Worm (Caenorhabditis elegans) whole organism, young adult: ENCODE data around the gene F23D12.4.

Experiments used
- B0019.2 ChIP-seq: fragments of 200-800 bp; sonication (Bioruptor generic); conservative IDR thresholded peaks from 2 replicates; pipeline ENCODE4 v1.3.6; 2022; ENCODE audit warnings: missing genetic modification reagents, missing genetic modification characterization, missing compliant biosample characterization
- B0035.1 ChIP-seq: sonication (generic microtip); optimal IDR thresholded peaks from 2 replicates; lab custom pipeline; 2016; ENCODE audit warnings: missing genetic modification characterization, mild to moderate bottlenecking, missing compliant biosample characterization, missing genotype, missing genetic modification reagents
- B0336.3 ChIP-seq: fragments of 200-800 bp; sonication (Bioruptor generic); IDR thresholded peaks from 2 replicates; pipeline ENCODE4 v1.3.6; 2022; ENCODE audit warnings: missing genetic modification characterization, missing compliant biosample characterization
- D2030.7 ChIP-seq: fragments of 200-800 bp; sonication (Bioruptor generic); IDR thresholded peaks from 2 replicates; pipeline ENCODE4 v1.3.6; 2022; ENCODE audit warnings: missing genetic modification reagents, missing genetic modification characterization, missing compliant biosample characterization
- F39B2.1 ChIP-seq: fragments of 200-800 bp; sonication (Bioruptor generic); IDR thresholded peaks from 2 replicates; pipeline ENCODE4 v1.3.6; 2022; ENCODE audit warnings: missing genetic modification reagents, missing genetic modification characterization, missing compliant biosample characterization
- F52B5.7 ChIP-seq: sonication (generic microtip); optimal IDR thresholded peaks from 2 replicates; lab custom pipeline; 2016; ENCODE audit warnings: mild to moderate bottlenecking, missing genetic modification characterization, missing compliant biosample characterization
- F57C9.4 ChIP-seq: sonication (generic microtip); optimal IDR thresholded peaks from 2 replicates; lab custom pipeline; 2017; ENCODE audit warnings: mild to moderate bottlenecking, missing genetic modification characterization, missing compliant biosample characterization
- Y53G8AR.9 ChIP-seq: fragments of 200-800 bp; sonication (Bioruptor generic); conservative IDR thresholded peaks from 2 replicates; pipeline ENCODE4 v1.3.6; 2022; ENCODE audit warnings: missing genetic modification reagents, missing genetic modification characterization, missing compliant biosample characterization
- Y79H2A.3 ChIP-seq: fragments of 200-800 bp; sonication (Bioruptor generic); conservative IDR thresholded peaks from 2 replicates; pipeline ENCODE4 v1.3.6; 2022; ENCODE audit warnings: missing genetic modification reagents, missing genetic modification characterization, missing compliant biosample characterization
- Y95B8A.8 ChIP-seq: fragments of 200-800 bp; sonication (Bioruptor generic); IDR thresholded peaks from 2 replicates; pipeline ENCODE4 v1.3.6; 2022; ENCODE audit warnings: missing genetic modification reagents, missing genetic modification characterization, missing compliant biosample characterization
- akir-1 ChIP-seq: fragments of 200-800 bp; sonication (Bioruptor generic); optimal IDR thresholded peaks from 2 replicates; lab custom pipeline; 2018; ENCODE audit warnings: mild to moderate bottlenecking, missing genetic modification characterization, moderate library complexity, missing compliant biosample characterization
- aptf-2 ChIP-seq: fragments of 200-800 bp; sonication (Bioruptor generic); conservative IDR thresholded peaks from 2 replicates; pipeline ENCODE4 v1.3.6; 2022; ENCODE audit warnings: missing genetic modification reagents, missing genetic modification characterization, missing compliant biosample characterization
- aptf-3 ChIP-seq: fragments of 200-800 bp; sonication (Bioruptor generic); IDR thresholded peaks from 2 replicates; pipeline ENCODE4 v1.3.6; 2022; ENCODE audit warnings: missing genetic modification characterization, missing compliant biosample characterization
- attf-5 ChIP-seq: fragments of 200-800 bp; sonication (Bioruptor generic); optimal IDR thresholded peaks from 2 replicates; lab custom pipeline; 2018; ENCODE audit warnings: mild to moderate bottlenecking, missing genetic modification characterization, missing compliant biosample characterization
- bed-2 ChIP-seq: fragments of 200-800 bp; sonication (Bioruptor generic); IDR thresholded peaks from 2 replicates; pipeline ENCODE4 v1.3.6; 2022; ENCODE audit warnings: missing genetic modification reagents, missing genetic modification characterization, missing compliant biosample characterization
- ccch-3 ChIP-seq: fragments of 200-800 bp; sonication (Bioruptor generic); optimal IDR thresholded peaks from 2 replicates; lab custom pipeline; 2018; ENCODE audit warnings: mild to moderate bottlenecking, missing genetic modification characterization, missing compliant biosample characterization
- cebp-2 ChIP-seq: fragments of 200-800 bp; sonication (Bioruptor generic); IDR thresholded peaks from 2 replicates; pipeline ENCODE4 v1.3.6; 2022; ENCODE audit warnings: missing genetic modification characterization, missing compliant biosample characterization
- ceh-40 ChIP-seq: fragments of 200-800 bp; sonication (Bioruptor generic); IDR thresholded peaks from 2 replicates; pipeline ENCODE4 v1.3.6; 2022; ENCODE audit warnings: missing genetic modification characterization, missing compliant biosample characterization
- dpl-1 ChIP-seq: fragments of 150-350 bp; optimal IDR thresholded peaks from 2 replicates; lab custom pipeline; 2014; ENCODE audit warnings: missing biosample characterization, missing genetic modification reagents, missing genetic modification characterization
- efl-1 ChIP-seq: fragments of 150-350 bp; optimal IDR thresholded peaks from 2 replicates; lab custom pipeline; 2014; ENCODE audit warnings: missing biosample characterization, missing genetic modification reagents, missing genetic modification characterization
- egl-18 ChIP-seq: fragments of 200-800 bp; sonication (Bioruptor generic); IDR thresholded peaks from 2 replicates; pipeline ENCODE4 v1.3.6; 2022; ENCODE audit warnings: missing genetic modification reagents, missing genetic modification characterization, missing compliant biosample characterization
- egl-44 ChIP-seq: fragments of 200-800 bp; sonication (Bioruptor generic); IDR thresholded peaks from 2 replicates; pipeline ENCODE4 v1.3.6; 2022; ENCODE audit warnings: missing genetic modification reagents, missing genetic modification characterization, missing compliant biosample characterization
- ekl-4 ChIP-seq: fragments of 200-800 bp; sonication (Bioruptor generic); IDR thresholded peaks from 2 replicates; pipeline ENCODE4 v1.3.6; 2022; ENCODE audit warnings: missing genetic modification reagents, missing genetic modification characterization, missing compliant biosample characterization
- fkh-3 ChIP-seq: sonication (generic microtip); optimal IDR thresholded peaks from 2 replicates; lab custom pipeline; 2016; ENCODE audit warnings: mild to moderate bottlenecking, missing genetic modification characterization, missing compliant biosample characterization
- hlh-12 ChIP-seq: sonication (generic microtip); optimal IDR thresholded peaks from 2 replicates; lab custom pipeline; 2016; ENCODE audit warnings: missing genetic modification characterization, missing compliant biosample characterization
- hmg-20 ChIP-seq: fragments of 200-800 bp; sonication (Bioruptor generic); IDR thresholded peaks from 2 replicates; pipeline ENCODE4 v1.3.6; 2022; ENCODE audit warnings: missing genetic modification reagents, missing genetic modification characterization, missing compliant biosample characterization
- hrde-1 ChIP-seq: sonication (generic microtip); optimal IDR thresholded peaks from 2 replicates; lab custom pipeline; 2016; ENCODE audit warnings: missing genetic modification characterization, mild to moderate bottlenecking, missing compliant biosample characterization, moderate library complexity, missing genotype, missing genetic modification reagents, borderline replicate concordance
- hsf-1 ChIP-seq: fragments of 200-800 bp; sonication (Bioruptor generic); IDR thresholded peaks from 2 replicates; pipeline ENCODE4 v1.3.6; 2022; ENCODE audit warnings: missing genetic modification reagents, missing genetic modification characterization, missing compliant biosample characterization
- let-526 ChIP-seq: fragments of 200-800 bp; sonication (Bioruptor generic); IDR thresholded peaks from 2 replicates; pipeline ENCODE4 v1.3.6; 2022; ENCODE audit warnings: missing genetic modification reagents, missing genetic modification characterization, missing compliant biosample characterization
- lin-35 ChIP-seq, 3 experiments: fragments of 150-350 bp in 2 of 3; sonication (generic microtip) in 1 of 3; optimal IDR thresholded peaks; 2 replicates each; lab custom pipeline; 2014 to 2018; ENCODE audit warnings: missing biosample characterization in 3 of 3, missing genetic modification characterization in 3 of 3, missing genetic modification reagents in 3 of 3
- lin-40 ChIP-seq: sonication (generic microtip); optimal IDR thresholded peaks from 2 replicates; lab custom pipeline; 2016; ENCODE audit warnings: missing genetic modification characterization, mild to moderate bottlenecking, missing compliant biosample characterization, missing genotype, missing genetic modification reagents
- madf-10 ChIP-seq: sonication (generic microtip); optimal IDR thresholded peaks from 2 replicates; lab custom pipeline; 2016; ENCODE audit warnings: mild to moderate bottlenecking, missing genetic modification characterization, missing compliant biosample characterization
- madf-3 ChIP-seq: fragments of 200-800 bp; sonication (Bioruptor generic); IDR thresholded peaks from 2 replicates; pipeline ENCODE4 v1.3.6; 2022; ENCODE audit warnings: missing genetic modification reagents, missing genetic modification characterization, missing compliant biosample characterization
- madf-6 ChIP-seq: fragments of 200-800 bp; sonication (Bioruptor generic); IDR thresholded peaks from 2 replicates; pipeline ENCODE4 v1.3.6; 2022; ENCODE audit warnings: missing genetic modification reagents, missing genetic modification characterization, missing compliant biosample characterization
- madf-8 ChIP-seq: fragments of 200-800 bp; sonication (Bioruptor generic); conservative IDR thresholded peaks from 2 replicates; pipeline ENCODE4 v1.3.6; 2022; ENCODE audit warnings: missing genetic modification reagents, missing genetic modification characterization, missing compliant biosample characterization
- mcd-1 ChIP-seq: fragments of 200-800 bp; sonication (Bioruptor generic); IDR thresholded peaks from 2 replicates; pipeline ENCODE4 v1.3.6; 2022; ENCODE audit warnings: missing genetic modification reagents, missing genetic modification characterization, missing compliant biosample characterization
- mel-28 ChIP-seq: sonication (generic microtip); optimal IDR thresholded peaks from 2 replicates; lab custom pipeline; 2016; ENCODE audit warnings: borderline replicate concordance, mild to moderate bottlenecking, missing genetic modification characterization, missing compliant biosample characterization
- nfyb-1 ChIP-seq: fragments of 200-800 bp; sonication (Bioruptor generic); IDR thresholded peaks from 2 replicates; pipeline ENCODE4 v1.3.6; 2022; ENCODE audit warnings: missing genetic modification reagents, missing genetic modification characterization, missing compliant biosample characterization
- rcor-1 ChIP-seq: fragments of 200-800 bp; sonication (Bioruptor generic); IDR thresholded peaks from 2 replicates; pipeline ENCODE4 v1.3.6; 2022; ENCODE audit warnings: missing genetic modification reagents, missing genetic modification characterization, missing compliant biosample characterization
- rpc-1 ChIP-seq, 2 experiments: fragments of 150-350 bp in 1 of 2; sonication (generic microtip) in 1 of 2; optimal IDR thresholded peaks; 2 replicates each; lab custom pipeline; 2014 to 2018; ENCODE audit warnings: missing biosample characterization in 1 of 2, missing genetic modification characterization in 1 of 2, missing genetic modification reagents in 1 of 2, missing genotype in 1 of 2
- snpc-1.3 ChIP-seq: sonication (generic microtip); optimal IDR thresholded peaks from 2 replicates; lab custom pipeline; 2017; ENCODE audit warnings: missing genetic modification characterization, mild to moderate bottlenecking, missing compliant biosample characterization, antibody characterized with exemption, moderate library complexity, missing genotype, missing genetic modification reagents; ENCODE audit not compliant: insufficient read depth
- unc-130 ChIP-seq: sonication (generic microtip); optimal IDR thresholded peaks from 2 replicates; lab custom pipeline; 2016; ENCODE audit warnings: missing genetic modification reagents, missing genetic modification characterization, missing compliant biosample characterization
- unc-62 ChIP-seq: fragments of 150-350 bp; optimal IDR thresholded peaks from 2 replicates; lab custom pipeline; 2014; ENCODE audit warnings: missing biosample characterization, missing genetic modification reagents, missing genetic modification characterization
- ztf-28 ChIP-seq: fragments of 200-800 bp; sonication (Bioruptor generic); IDR thresholded peaks from 2 replicates; pipeline ENCODE4 v1.3.6; 2022; ENCODE audit warnings: missing genetic modification reagents, missing genetic modification characterization, missing compliant biosample characterization

The F23D12.4 gene

ce11 chrX:14464513-14464912 is 19.7 kb downstream of the F23D12.4 start, which contains the start of gene M163.7:
M163.7 (plus strand) TSS chrX:14464813.
- TF ChIP-seq egl-44 (no peak), ceh-40 (GFP tag; lab: Robert Waterston, UW) (no peak), hsf-1 (GFP tag; lab: Robert Waterston, UW) (no peak), hrde-1 (tag; lab: Kevin White, UChicago) (no peak), nfyb-1 (GFP tag; lab: Robert Waterston, UW) (no peak), hmg-20 (GFP tag; lab: Robert Waterston, UW) (no peak), efl-1 (GFP tag; lab: Kevin White, UChicago) (no peak), madf-8 (no peak)
- TF ChIP-seq, all 124 proteins: peak for 0

DNA sequence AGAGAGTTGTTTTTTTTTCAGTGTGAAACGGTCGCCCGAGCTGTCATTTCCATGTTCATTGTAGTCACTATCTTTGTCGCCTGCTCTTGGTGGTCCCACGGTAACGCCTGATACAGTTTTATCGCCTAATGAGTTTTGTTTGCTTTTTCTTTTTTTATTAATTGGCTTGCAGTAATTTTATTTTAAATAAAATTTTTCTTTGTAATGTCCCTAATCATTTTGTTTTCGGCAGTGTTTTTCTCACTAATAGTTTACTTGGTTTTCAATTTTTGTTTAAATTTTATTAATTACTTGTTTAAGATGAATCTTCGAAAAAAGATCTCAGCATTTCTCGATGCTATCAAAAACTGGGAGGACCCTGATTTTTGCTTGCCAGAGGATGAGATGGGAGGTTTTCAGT is 20.8 kb downstream of the F23D12.4 start, which contains the start of gene M163.22:
M163.22 (plus strand) TSS at position 301 of the 400 bp plus-strand sequence.
- TF ChIP-seq B0336.3 (GFP tag; lab: Robert Waterston, UW) = no peak
- TF ChIP-seq dpl-1 (GFP tag; lab: Kevin White, UChicago) = no peak
- no peak for TF ChIP-seq egl-18 (GFP tag; lab: Robert Waterston, UW)
- TF ChIP-seq aptf-3 (GFP tag; lab: Robert Waterston, UW) = no peak
- TF ChIP-seq akir-1 (GFP tag; lab: Kevin White, UChicago) = no peak
- no peak for TF ChIP-seq lin-40 (tag; lab: Kevin White, UChicago)
- no peak for TF ChIP-seq madf-6 (GFP tag; lab: Robert Waterston, UW)
- TF ChIP-seq mcd-1 (GFP tag; lab: Robert Waterston, UW) = no peak
- TF ChIP-seq aptf-2 (GFP tag; lab: Robert Waterston, UW) = no peak
- TF ChIP-seq hsf-1 (GFP tag; lab: Robert Waterston, UW) = no peak
- TF ChIP-seq ccch-3 (GFP tag; lab: Kevin White, UChicago) = no peak
- no peak for TF ChIP-seq madf-3
- TF ChIP-seq let-526 (GFP tag; lab: Robert Waterston, UW) = no peak

DNA sequence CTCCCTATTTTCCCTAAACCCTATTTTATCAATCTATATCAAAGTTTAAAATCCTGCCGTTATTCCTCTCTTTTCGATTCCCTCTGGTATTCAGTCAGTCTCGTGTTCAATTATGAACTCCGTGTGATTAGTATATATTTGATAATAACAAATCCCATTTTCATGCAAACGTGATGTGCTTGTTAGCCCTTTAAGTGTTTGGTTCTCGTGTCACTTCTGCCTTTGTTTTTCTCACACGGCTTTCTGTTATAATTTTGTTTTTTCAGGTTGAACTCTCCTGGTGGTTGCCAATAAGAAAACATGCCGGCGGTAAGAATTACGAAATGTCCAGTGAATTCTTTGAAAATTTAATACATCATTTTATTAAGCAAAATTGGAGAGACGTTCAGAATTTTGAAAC is 21.7 kb downstream of the F23D12.4 start, which contains the start of gene M163.21:
M163.21 (plus strand) TSS at position 301 of the 400 bp plus-strand sequence.
- TF ChIP-seq lin-35 (GFP tag; optimal IDR thresholded peaks at IDR 0.05; lab: Kevin White, UChicago) (no peak), ekl-4 (no peak), unc-130 (no peak), efl-1 (GFP tag; lab: Kevin White, UChicago) (no peak), F57C9.4 (no peak), bed-2 (no peak), rcor-1 (no peak), fkh-3 (tag; lab: Kevin White, UChicago) (no peak), Y53G8AR.9 (GFP tag; lab: Robert Waterston, UW) (no peak), ztf-28 (GFP tag; lab: Robert Waterston, UW) (no peak), rpc-1 (optimal IDR thresholded peaks at IDR 0.05; lab: Kevin White, UChicago) (no peak), rpc-1 (tag; optimal IDR thresholded peaks at IDR 0.05; lab: Kevin White, UChicago) (no peak), Y79H2A.3 (no peak), B0336.3 (GFP tag; lab: Robert Waterston, UW) (no peak), hlh-12 (tag; lab: Kevin White, UChicago) (no peak), B0035.1 (tag; lab: Kevin White, UChicago) (no peak)

ce11 chrX:14469284-14469683 is 24.5 kb downstream of the F23D12.4 start, which contains the start of gene M163.9:
M163.9 (plus strand) TSS chrX:14469584.
- TF ChIP-seq F52B5.7 (tag; lab: Kevin White, UChicago) = no peak
- no peak for TF ChIP-seq dpl-1 (GFP tag; lab: Kevin White, UChicago)
- TF ChIP-seq rpc-1 (optimal IDR thresholded peaks at IDR 0.05; lab: Kevin White, UChicago) = no peak
- no peak for TF ChIP-seq rpc-1 (tag; optimal IDR thresholded peaks at IDR 0.05; lab: Kevin White, UChicago)
- no peak for TF ChIP-seq F39B2.1
- TF ChIP-seq madf-10 = no peak
- no peak for TF ChIP-seq madf-3
- no peak for TF ChIP-seq hmg-20 (GFP tag; lab: Robert Waterston, UW)
- TF ChIP-seq B0336.3 (GFP tag; lab: Robert Waterston, UW) = no peak
- no peak for TF ChIP-seq attf-5
- no peak for TF ChIP-seq D2030.7
- TF ChIP-seq unc-62 (GFP tag; lab: Kevin White, UChicago) = no peak
- TF ChIP-seq snpc-1.3 = no peak
- TF ChIP-seq cebp-2 = no peak
- TF ChIP-seq mel-28 (tag; lab: Kevin White, UChicago) = no peak
- no peak for TF ChIP-seq B0019.2 (GFP tag; lab: Robert Waterston, UW)
- TF ChIP-seq Y95B8A.8 (GFP tag; lab: Robert Waterston, UW) = no peak
